Fruit fly (Drosophila melanogaster) whole organism, embryonic: ENCODE results near the gene stv.

Source experiments
- CG11696 ChIP-seq: fragments of 200-800 bp; sonication (Bioruptor generic); IDR thresholded peaks from 2 replicates; pipeline ENCODE4 v1.3.6; 2022; ENCODE audit warnings: missing biosample characterization, missing genetic modification characterization
- CG12219 ChIP-seq: fragments of 200-800 bp; sonication (Bioruptor generic); optimal IDR thresholded peaks from 3 replicates; lab custom pipeline; 2018; ENCODE audit warnings: missing biosample characterization, mild to moderate bottlenecking, missing genetic modification characterization
- CG15011 ChIP-seq: fragments of 200-800 bp; sonication (Bioruptor generic); optimal IDR thresholded peaks from 3 replicates; lab custom pipeline; 2018; ENCODE audit warnings: missing biosample characterization, mild to moderate bottlenecking, missing genetic modification characterization
- CG15601 ChIP-seq: fragments of 200-800 bp; sonication (Bioruptor generic); optimal IDR thresholded peaks from 3 replicates; lab custom pipeline; 2019; ENCODE audit warnings: missing biosample characterization, mild to moderate bottlenecking, missing genetic modification characterization, moderate library complexity
- CG15696 ChIP-seq: fragments of 200-800 bp; sonication (Bioruptor generic); optimal IDR thresholded peaks from 2 replicates; lab custom pipeline; 2019; ENCODE audit warnings: missing biosample characterization, mild to moderate bottlenecking, missing genetic modification characterization, moderate library complexity
- CG1647 ChIP-seq: fragments of 200-800 bp; sonication (Bioruptor generic); optimal IDR thresholded peaks from 3 replicates; lab custom pipeline; 2016; ENCODE audit warnings: missing biosample characterization, missing genetic modification characterization
- CG17359 ChIP-seq: fragments of 200-800 bp; sonication (Bioruptor generic); optimal IDR thresholded peaks from 3 replicates; lab custom pipeline; 2018; ENCODE audit warnings: missing biosample characterization, mild to moderate bottlenecking, missing genetic modification characterization, moderate library complexity
- CG17568 ChIP-seq: fragments of 200-800 bp; sonication (Bioruptor generic); optimal IDR thresholded peaks from 2 replicates; lab custom pipeline; 2018; ENCODE audit warnings: missing biosample characterization, mild to moderate bottlenecking, missing genetic modification characterization, moderate library complexity
- CG17829 ChIP-seq: fragments of 200-800 bp; optimal IDR thresholded peaks from 2 replicates; lab custom pipeline; 2019; ENCODE audit warnings: missing biosample characterization, mild to moderate bottlenecking, missing genetic modification characterization, moderate library complexity
- CG1832 ChIP-seq: fragments of 200-800 bp; sonication (Bioruptor generic); optimal IDR thresholded peaks from 2 replicates; lab custom pipeline; 2017; ENCODE audit warnings: missing biosample characterization, mild to moderate bottlenecking, missing genetic modification characterization, inconsistent platforms
- CG18476 ChIP-seq: fragments of 200-800 bp; sonication (Bioruptor generic); optimal IDR thresholded peaks from 2 replicates; lab custom pipeline; 2016; ENCODE audit warnings: missing biosample characterization, mild to moderate bottlenecking, missing genetic modification characterization
- CG18599 ChIP-seq: fragments of 200-800 bp; sonication (Bioruptor generic); optimal IDR thresholded peaks from 3 replicates; lab custom pipeline; 2017; ENCODE audit warnings: missing biosample characterization, missing genetic modification characterization, mild to moderate bottlenecking, moderate library complexity, missing genetic modification reagents
- CG33557 ChIP-seq: fragments of 200-800 bp; sonication (Bioruptor generic); optimal IDR thresholded peaks from 2 replicates; lab custom pipeline; 2019; ENCODE audit warnings: missing biosample characterization, mild to moderate bottlenecking, missing genetic modification characterization, moderate library complexity
- CG4730 ChIP-seq: fragments of 200-800 bp; sonication (Bioruptor generic); IDR thresholded peaks from 2 replicates; pipeline ENCODE4 v1.3.6; 2022; ENCODE audit warnings: missing biosample characterization, missing genetic modification characterization
- CG4854 ChIP-seq: fragments of 200-800 bp; sonication (Bioruptor generic); optimal IDR thresholded peaks from 2 replicates; lab custom pipeline; 2016; ENCODE audit warnings: missing biosample characterization, missing genetic modification characterization, inconsistent platforms
- CG6813 ChIP-seq: fragments of 200-800 bp; sonication (Bioruptor generic); optimal IDR thresholded peaks from 2 replicates; lab custom pipeline; 2017; ENCODE audit warnings: missing biosample characterization, missing genetic modification characterization, mild to moderate bottlenecking, moderate library complexity, missing genetic modification reagents
- CG9932 ChIP-seq: fragments of 200-800 bp; sonication (Bioruptor generic); IDR thresholded peaks from 2 replicates; pipeline ENCODE4 v1.3.6; 2022; ENCODE audit warnings: missing biosample characterization, missing genetic modification characterization
- CTCF ChIP-seq: fragments of 200-800 bp; sonication (Bioruptor generic); optimal IDR thresholded peaks from 2 replicates; lab custom pipeline; 2017; ENCODE audit warnings: missing biosample characterization, mild to moderate bottlenecking, missing genetic modification characterization, moderate library complexity
- D19B ChIP-seq: fragments of 200-800 bp; sonication (Bioruptor generic); optimal IDR thresholded peaks from 2 replicates; lab custom pipeline; 2017; ENCODE audit warnings: missing biosample characterization, mild to moderate bottlenecking, missing genetic modification characterization
- Dbx ChIP-seq: fragments of 200-800 bp; sonication (Bioruptor generic); IDR thresholded peaks from 3 replicates; pipeline ENCODE4 v1.3.6; 2022; ENCODE audit warnings: missing biosample characterization, missing genetic modification characterization
- Dll ChIP-seq: fragments of 200-800 bp; sonication (Bioruptor generic); IDR thresholded peaks from 4 replicates; pipeline ENCODE4 v1.3.6; 2022; ENCODE audit warnings: missing biosample characterization, missing genetic modification characterization; ENCODE audit not compliant: partially characterized antibody
- Doc2 ChIP-seq: fragments of 200-800 bp; sonication (Bioruptor generic); IDR thresholded peaks from 2 replicates; pipeline ENCODE4 v1.3.6; 2022; ENCODE audit warnings: missing biosample characterization, missing genetic modification characterization
- Elba2 ChIP-seq: fragments of 200-800 bp; sonication (Bioruptor generic); optimal IDR thresholded peaks from 3 replicates; lab custom pipeline; 2016; ENCODE audit warnings: missing biosample characterization, missing genetic modification characterization
- Ets97D ChIP-seq: fragments of 200-800 bp; sonication (Bioruptor generic); optimal IDR thresholded peaks from 3 replicates; lab custom pipeline; 2016; ENCODE audit warnings: missing biosample characterization, missing genetic modification characterization
- HLH3B ChIP-seq: fragments of 200-800 bp; sonication (Bioruptor generic); IDR thresholded peaks from 2 replicates; pipeline ENCODE4 v1.3.6; 2022; ENCODE audit warnings: missing biosample characterization, missing genetic modification characterization
- HLHmδ ChIP-seq: fragments of 200-800 bp; sonication (Bioruptor generic); optimal IDR thresholded peaks from 2 replicates; lab custom pipeline; 2018; ENCODE audit warnings: missing biosample characterization, mild to moderate bottlenecking, missing genetic modification characterization, moderate library complexity
- Hmr ChIP-seq: fragments of 200-800 bp; sonication (Bioruptor generic); optimal IDR thresholded peaks from 3 replicates; lab custom pipeline; 2017; ENCODE audit warnings: mild to moderate bottlenecking, missing biosample characterization, missing genetic modification reagents, missing genetic modification characterization
- Hmx ChIP-seq: fragments of 200-800 bp; sonication (Bioruptor generic); optimal IDR thresholded peaks from 2 replicates; lab custom pipeline; 2016; ENCODE audit warnings: missing biosample characterization, missing genetic modification characterization
- MBD-R2 ChIP-seq: fragments of 200-800 bp; sonication (Bioruptor generic); IDR thresholded peaks from 2 replicates; pipeline ENCODE4 v1.3.6; 2022; ENCODE audit warnings: missing biosample characterization, missing genetic modification characterization
- NC2β ChIP-seq: fragments of 200-800 bp; sonication (Bioruptor generic); optimal IDR thresholded peaks from 2 replicates; lab custom pipeline; 2016; ENCODE audit warnings: missing biosample characterization, missing genetic modification characterization
- NK7.1 ChIP-seq: fragments of 200-800 bp; sonication (Bioruptor generic); optimal IDR thresholded peaks from 3 replicates; lab custom pipeline; 2016; ENCODE audit warnings: missing biosample characterization, missing genetic modification characterization
- Nf-YA ChIP-seq: fragments of 200-800 bp; sonication (Bioruptor generic); IDR thresholded peaks from 2 replicates; pipeline ENCODE4 v1.3.6; 2022; ENCODE audit warnings: missing biosample characterization, missing genetic modification characterization
- Rfx ChIP-seq: fragments of 200-800 bp; sonication (Bioruptor generic); IDR thresholded peaks from 2 replicates; pipeline ENCODE4 v1.3.6; 2022; ENCODE audit warnings: missing biosample characterization, missing genetic modification characterization
- amos ChIP-seq: fragments of 200-800 bp; sonication (Bioruptor generic); IDR thresholded peaks from 2 replicates; pipeline ENCODE4 v1.3.6; 2022; ENCODE audit warnings: missing biosample characterization, missing genetic modification characterization; ENCODE audit not compliant: partially characterized antibody
- bbx ChIP-seq: fragments of 200-800 bp; sonication (Bioruptor generic); IDR thresholded peaks from 2 replicates; pipeline ENCODE4 v1.3.6; 2022; ENCODE audit warnings: missing biosample characterization, missing genetic modification characterization; ENCODE audit not compliant: partially characterized antibody
- crol ChIP-seq: fragments of 200-800 bp; sonication (Bioruptor generic); IDR thresholded peaks from 2 replicates; pipeline ENCODE4 v1.3.6; 2022; ENCODE audit warnings: missing biosample characterization, missing genetic modification characterization
- eyg ChIP-seq: fragments of 200-800 bp; sonication (Bioruptor generic); optimal IDR thresholded peaks from 3 replicates; lab custom pipeline; 2016; ENCODE audit warnings: missing biosample characterization, missing genetic modification characterization
- fd102C ChIP-seq: fragments of 200-800 bp; sonication (Bioruptor generic); optimal IDR thresholded peaks from 2 replicates; lab custom pipeline; 2018; ENCODE audit warnings: missing biosample characterization, mild to moderate bottlenecking, missing genetic modification characterization, moderate library complexity
- gcm2 ChIP-seq: fragments of 200-800 bp; sonication (Bioruptor generic); optimal IDR thresholded peaks from 2 replicates; lab custom pipeline; 2016; ENCODE audit warnings: missing biosample characterization, missing genetic modification characterization
- gt ChIP-seq: fragments of 200-800 bp; sonication (Bioruptor generic); IDR thresholded peaks from 2 replicates; pipeline ENCODE4 v1.3.6; 2022; ENCODE audit warnings: missing biosample characterization, missing genetic modification characterization
- inv ChIP-seq: fragments of 200-800 bp; sonication (Bioruptor generic); IDR thresholded peaks from 2 replicates; pipeline ENCODE4 v1.3.6; 2022; ENCODE audit warnings: missing biosample characterization, missing genetic modification characterization; ENCODE audit not compliant: partially characterized antibody
- kay ChIP-seq: fragments of 200-800 bp; sonication (Bioruptor generic); optimal IDR thresholded peaks from 2 replicates; lab custom pipeline; 2016; ENCODE audit warnings: missing biosample characterization, missing genetic modification characterization
- ken ChIP-seq: fragments of 200-800 bp; sonication (Bioruptor generic); IDR thresholded peaks from 3 replicates; pipeline ENCODE4 v1.3.6; 2022; ENCODE audit warnings: missing biosample characterization, missing genetic modification characterization
- lbe ChIP-seq: fragments of 200-800 bp; sonication (Bioruptor generic); optimal IDR thresholded peaks from 2 replicates; lab custom pipeline; 2016; ENCODE audit warnings: missing biosample characterization, mild to moderate bottlenecking, missing genetic modification characterization
- lola ChIP-seq, 3 experiments: fragments of >200 bp in 2 of 3; fragments of 200-800 bp in 1 of 3; sonication (Bioruptor generic) in 1 of 3; optimal IDR thresholded peaks; 2 replicates each; lab custom pipeline; 2017 to 2019; ENCODE audit warnings: missing biosample characterization in 3 of 3, missing genetic modification characterization in 3 of 3, mild to moderate bottlenecking in 1 of 3, moderate library complexity in 1 of 3
- nerfin-1 ChIP-seq: fragments of 200-800 bp; sonication (Bioruptor generic); optimal IDR thresholded peaks from 3 replicates; lab custom pipeline; 2019; ENCODE audit warnings: missing biosample characterization, mild to moderate bottlenecking, missing genetic modification characterization, moderate library complexity
- org-1 ChIP-seq: fragments of 200-800 bp; sonication (Bioruptor generic); optimal IDR thresholded peaks from 2 replicates; lab custom pipeline; 2017; ENCODE audit warnings: missing biosample characterization, missing genetic modification characterization
- psq ChIP-seq: fragments of 200-800 bp; sonication (Bioruptor generic); optimal IDR thresholded peaks from 2 replicates; lab custom pipeline; 2017; ENCODE audit warnings: missing biosample characterization, missing genetic modification characterization
- seq ChIP-seq: fragments of 200-800 bp; sonication (Bioruptor generic); IDR thresholded peaks from 2 replicates; pipeline ENCODE4 v1.3.6; 2022; ENCODE audit warnings: missing biosample characterization, missing genetic modification characterization
- sug ChIP-seq: fragments of 200-800 bp; optimal IDR thresholded peaks from 2 replicates; lab custom pipeline; 2019; ENCODE audit warnings: missing biosample characterization, mild to moderate bottlenecking, missing genetic modification characterization, moderate library complexity
- vnd ChIP-seq: fragments of 200-800 bp; sonication (Bioruptor generic); IDR thresholded peaks from 3 replicates; pipeline ENCODE4 v1.3.6; 2022; ENCODE audit warnings: missing biosample characterization, missing genetic modification characterization; ENCODE audit not compliant: partially characterized antibody
- zen ChIP-seq: fragments of 200-800 bp; sonication (Bioruptor generic); optimal IDR thresholded peaks from 3 replicates; lab custom pipeline; 2018; ENCODE audit warnings: missing biosample characterization, mild to moderate bottlenecking, missing genetic modification characterization, moderate library complexity

Gene stv

dm6 chr3L:13433522-13433921, 43.8 kb upstream of the stv start (continued):
- no peak for TF ChIP-seq CG17568 (GFP tag; lab: Kevin White, UChicago)
- no peak for TF ChIP-seq CG11696
- TF ChIP-seq Hmr (GFP tag; lab: Kevin White, UChicago): no peak
- no peak for TF ChIP-seq eyg
- no peak for TF ChIP-seq CG15011 (GFP tag; lab: Kevin White, UChicago)
- peak; percentile 81 for TF ChIP-seq amos
- TF ChIP-seq fd102C: no peak
- no peak for TF ChIP-seq Rfx (GFP tag; lab: Robert Waterston, UW)
- TF ChIP-seq HLH3B (GFP tag; lab: Robert Waterston, UW): no peak
- no peak for TF ChIP-seq Nf-YA (GFP tag; lab: Robert Waterston, UW)
- no peak for TF ChIP-seq kay
- TF ChIP-seq nerfin-1: no peak
- TF ChIP-seq vnd (GFP tag; lab: Robert Waterston, UW): peak; percentile 57; the same call in 2 of the 3 replicates
- peak; percentile 18; the same call in 1 of the 4 replicates for TF ChIP-seq Dll
- TF ChIP-seq lbe (GFP tag; lab: Kevin White, UChicago): no peak
- TF ChIP-seq CG12219 (GFP tag; lab: Kevin White, UChicago): no peak
- TF ChIP-seq CG1832 (GFP tag; lab: Kevin White, UChicago): no peak
- no peak for TF ChIP-seq gt (GFP tag; lab: Robert Waterston, UW)
- no peak for TF ChIP-seq D19B (GFP tag; lab: Kevin White, UChicago)
- TF ChIP-seq inv: peak; percentile 38; the same call in 1 of the 2 replicates
- no peak for TF ChIP-seq Elba2 (GFP tag; lab: Kevin White, UChicago)
- peak; percentile 79 for TF ChIP-seq bbx (GFP tag; lab: Robert Waterston, UW)
- no peak for TF ChIP-seq NK7.1
- peak; percentile 92 for TF ChIP-seq CG15601 (tag; lab: Kevin White, UChicago)
- no peak for TF ChIP-seq CG1647 (GFP tag; lab: Kevin White, UChicago)
- no peak for TF ChIP-seq CG18476 (GFP tag; lab: Kevin White, UChicago)
- TF ChIP-seq Ets97D (GFP tag; lab: Kevin White, UChicago): no peak
- TF ChIP-seq CG17359: no peak
- no peak for TF ChIP-seq ken (GFP tag; lab: Robert Waterston, UW)
- no peak for TF ChIP-seq Hmx (GFP tag; lab: Kevin White, UChicago)
- TF ChIP-seq crol (GFP tag; lab: Robert Waterston, UW): no peak
- TF ChIP-seq lola (GFP tag; optimal IDR thresholded peaks at IDR 0.05; lab: Kevin White, UChicago): no peak
- no peak for TF ChIP-seq CG9932
- TF ChIP-seq CG15696 (tag; lab: Kevin White, UChicago): no peak
- no peak for TF ChIP-seq sug (tag; lab: Kevin White, UChicago)
- TF ChIP-seq CG17829: no peak
- no peak for TF ChIP-seq org-1 (GFP tag; lab: Kevin White, UChicago)
- TF ChIP-seq CG18599 (GFP tag; lab: Kevin White, UChicago): no peak
- TF ChIP-seq MBD-R2 (GFP tag; lab: Robert Waterston, UW): no peak
- TF ChIP-seq CG4730: no peak
- TF ChIP-seq Dbx (GFP tag; lab: Robert Waterston, UW): no peak
- TF ChIP-seq CG33557 (GFP tag; lab: Kevin White, UChicago): no peak
- no peak for TF ChIP-seq CG6813 (GFP tag; lab: Kevin White, UChicago)
- TF ChIP-seq zen (tag; lab: Kevin White, UChicago): no peak
- no peak for TF ChIP-seq seq
- TF ChIP-seq NC2β (GFP tag; lab: Kevin White, UChicago): no peak
- no peak for TF ChIP-seq Doc2 (GFP tag; lab: Robert Waterston, UW)
- TF ChIP-seq CG4854 (GFP tag; lab: Kevin White, UChicago): no peak
- TF ChIP-seq CTCF (GFP tag; lab: Kevin White, UChicago): no peak
- no peak for TF ChIP-seq HLHmδ (GFP tag; lab: Kevin White, UChicago)
- TF ChIP-seq psq (GFP tag; lab: Kevin White, UChicago): no peak
- TF ChIP-seq gcm2 (GFP tag; lab: Kevin White, UChicago): no peak
